Fruit fly (Drosophila melanogaster) whole organism, pupa: ENCODE results near the gene CG10165.

Source experiments
- CG10348 ChIP-seq: fragments of 200-800 bp; sonication (Bioruptor generic); IDR thresholded peaks from 2 replicates; pipeline ENCODE4 v1.3.6; 2022; ENCODE audit warnings: missing biosample characterization, missing genetic modification characterization
- CG12605 ChIP-seq: fragments of 200-800 bp; sonication (Bioruptor generic); IDR thresholded peaks from 2 replicates; pipeline ENCODE4 v1.3.6; 2022; ENCODE audit warnings: missing biosample characterization, missing genetic modification characterization
- CG13204 ChIP-seq: fragments of 200-800 bp; sonication (Bioruptor generic); optimal IDR thresholded peaks from 2 replicates; lab custom pipeline; 2018; ENCODE audit warnings: missing biosample characterization, mild to moderate bottlenecking, missing genetic modification characterization, moderate library complexity
- CG14655 ChIP-seq: fragments of 200-800 bp; sonication (Bioruptor generic); optimal IDR thresholded peaks from 3 replicates; lab custom pipeline; 2017; ENCODE audit warnings: mild to moderate bottlenecking, missing biosample characterization, missing genetic modification reagents, missing genetic modification characterization
- CG15710 ChIP-seq: fragments of 200-800 bp; sonication (Bioruptor generic); optimal IDR thresholded peaks from 2 replicates; lab custom pipeline; 2018; ENCODE audit warnings: missing biosample characterization, mild to moderate bottlenecking, missing genetic modification characterization, moderate library complexity
- CG17806 ChIP-seq: fragments of 200-800 bp; sonication (Bioruptor generic); optimal IDR thresholded peaks from 2 replicates; lab custom pipeline; 2018; ENCODE audit warnings: missing biosample characterization, mild to moderate bottlenecking, missing genetic modification characterization, moderate library complexity
- CG32121 ChIP-seq: fragments of 200-800 bp; sonication (Bioruptor generic); IDR thresholded peaks from 2 replicates; pipeline ENCODE4 v1.3.6; 2022; ENCODE audit warnings: missing biosample characterization, missing genetic modification characterization
- CG34367 ChIP-seq: fragments of 200-800 bp; sonication (Bioruptor generic); optimal IDR thresholded peaks from 2 replicates; lab custom pipeline; 2018; ENCODE audit warnings: missing biosample characterization, mild to moderate bottlenecking, missing genetic modification characterization
- CG4496 ChIP-seq: fragments of 200-800 bp; sonication (Bioruptor generic); IDR thresholded peaks from 3 replicates; pipeline ENCODE4 v1.3.6; 2022; ENCODE audit warnings: missing biosample characterization, missing genetic modification characterization
- CG8159 ChIP-seq: fragments of 200-800 bp; sonication (Bioruptor generic); optimal IDR thresholded peaks from 3 replicates; lab custom pipeline; 2018; ENCODE audit warnings: missing biosample characterization, mild to moderate bottlenecking, missing genetic modification characterization, moderate library complexity
- CG8301 ChIP-seq: fragments of 200-800 bp; sonication (Bioruptor generic); optimal IDR thresholded peaks from 2 replicates; lab custom pipeline; 2018; ENCODE audit warnings: missing biosample characterization, mild to moderate bottlenecking, missing genetic modification characterization
- CG9948 ChIP-seq: fragments of 200-800 bp; sonication (Bioruptor generic); optimal IDR thresholded peaks from 2 replicates; lab custom pipeline; 2018; ENCODE audit warnings: missing biosample characterization, mild to moderate bottlenecking, missing genetic modification characterization, moderate library complexity
- D1 ChIP-seq: fragments of 200-800 bp; sonication (Bioruptor generic); optimal IDR thresholded peaks from 2 replicates; lab custom pipeline; 2018; ENCODE audit warnings: missing biosample characterization, mild to moderate bottlenecking, missing genetic modification characterization, moderate library complexity
- EcR ChIP-seq: fragments of 200-800 bp; sonication (Bioruptor generic); optimal IDR thresholded peaks from 3 replicates; lab custom pipeline; 2019; ENCODE audit warnings: missing biosample characterization, missing genetic modification characterization, mild to moderate bottlenecking, moderate library complexity, missing genetic modification reagents
- Ets98B ChIP-seq: fragments of 200-800 bp; sonication (Bioruptor generic); IDR thresholded peaks from 2 replicates; pipeline ENCODE4 v1.3.6; 2022; ENCODE audit warnings: missing biosample characterization, missing genetic modification characterization
- Pif1A ChIP-seq: fragments of 200-800 bp; sonication (Bioruptor generic); optimal IDR thresholded peaks from 3 replicates; lab custom pipeline; 2016; ENCODE audit warnings: missing biosample characterization, missing genetic modification characterization
- Pif1B ChIP-seq: fragments of 200-800 bp; sonication (Bioruptor generic); optimal IDR thresholded peaks from 3 replicates; lab custom pipeline; 2016; ENCODE audit warnings: missing biosample characterization, missing genetic modification characterization
- Snoo ChIP-seq: fragments of 200-800 bp; sonication (Bioruptor generic); optimal IDR thresholded peaks from 3 replicates; lab custom pipeline; 2017; ENCODE audit warnings: missing biosample characterization, mild to moderate bottlenecking, missing genetic modification characterization, inconsistent platforms
- fd96Ca ChIP-seq: fragments of 200-800 bp; sonication (Bioruptor generic); IDR thresholded peaks from 3 replicates; pipeline ENCODE4 v1.3.6; 2022; ENCODE audit warnings: missing biosample characterization, missing genetic modification characterization
- gl ChIP-seq: fragments of 200-800 bp; sonication (Bioruptor generic); optimal IDR thresholded peaks from 2 replicates; lab custom pipeline; 2018; ENCODE audit warnings: missing biosample characterization, mild to moderate bottlenecking, missing genetic modification characterization
- rn ChIP-seq: fragments of 200-800 bp; sonication (Bioruptor generic); IDR thresholded peaks from 2 replicates; pipeline ENCODE4 v1.3.6; 2022; ENCODE audit warnings: missing biosample characterization, missing genetic modification characterization

CG10165 gene

DNA sequence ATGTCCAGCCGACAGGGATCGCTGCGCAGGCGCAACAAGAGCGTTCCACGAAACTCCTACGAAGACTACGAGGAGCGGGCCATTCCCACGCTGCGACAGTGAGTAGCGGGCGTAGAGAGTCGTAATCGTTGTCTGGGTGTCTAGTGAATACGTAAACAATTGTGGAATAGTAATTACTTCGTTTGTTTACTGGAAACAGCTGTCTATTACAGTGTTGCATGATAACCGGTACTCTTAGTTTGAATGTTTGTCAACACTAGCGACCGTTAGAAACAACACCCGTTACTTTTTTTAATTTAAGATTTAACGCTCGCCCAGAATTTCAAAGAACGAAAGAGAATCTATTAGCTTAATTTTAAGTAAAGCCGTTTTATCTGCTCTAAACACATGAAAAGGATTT is at the start of gene CG10165:
CG10165 (minus strand) TSS at position 214 of the 400 bp plus-strand sequence.
- TF ChIP-seq CG8159 (tag; lab: Kevin White, UChicago) (no peak), CG10348 (GFP tag; lab: Robert Waterston, UW) (no peak), gl (tag; lab: Kevin White, UChicago) (no peak), Pif1B (GFP tag; lab: Kevin White, UChicago) (no peak), CG4496 (no peak), CG13204 (no peak), CG12605 (GFP tag; lab: Robert Waterston, UW) (no peak), Ets98B (GFP tag; lab: Robert Waterston, UW) (no peak), CG17806 (tag; lab: Kevin White, UChicago) (no peak), rn (no peak), Pif1A (GFP tag; lab: Kevin White, UChicago) (no peak), CG34367 (tag; lab: Kevin White, UChicago) (no peak), CG9948 (tag; lab: Kevin White, UChicago) (no peak), Snoo (tag; lab: Kevin White, UChicago) (no peak), CG32121 (GFP tag; lab: Robert Waterston, UW) (no peak), CG14655 (GFP tag; lab: Kevin White, UChicago) (no peak), EcR (no peak), CG8301 (tag; lab: Kevin White, UChicago) (no peak), fd96Ca (no peak)

DNA sequence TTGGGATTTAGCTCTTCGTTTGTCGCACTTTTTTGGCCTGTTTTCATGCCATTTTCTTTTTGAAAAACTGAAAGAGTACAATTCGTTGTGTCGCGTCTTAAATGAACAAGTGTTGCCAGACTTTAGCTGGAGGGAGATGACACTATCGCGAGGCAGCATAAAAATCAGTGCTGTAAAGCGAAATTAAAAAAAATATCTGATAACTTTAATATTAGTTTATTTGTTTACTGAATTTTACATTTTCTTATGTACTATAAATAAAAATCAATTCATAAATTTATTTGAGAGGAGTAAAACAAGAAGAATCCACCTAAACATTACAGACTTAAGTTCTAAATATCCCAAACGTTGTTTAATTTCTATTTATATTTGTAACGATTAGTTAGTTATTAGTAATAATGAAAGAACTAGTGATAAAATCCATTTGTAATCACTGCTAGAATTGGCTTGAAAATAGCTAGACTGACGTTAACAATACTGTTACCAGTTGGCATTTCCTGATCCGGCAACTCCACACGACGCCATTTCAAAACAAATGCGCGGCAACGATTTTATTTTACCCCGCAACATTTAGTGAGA is 47.2 kb upstream of the CG10165 start, which contains the start of the genes spi and msb1l:
spi (minus strand) TSS at position 129 of the 579 bp plus-strand sequence.
msb1l (plus strand) TSS at position 515 of the 579 bp plus-strand sequence.
- TF ChIP-seq Pif1A (GFP tag; lab: Kevin White, UChicago) (no peak), CG15710 (tag; lab: Kevin White, UChicago) (peak; percentile 41), CG8159 (tag; lab: Kevin White, UChicago) (peak; percentile 5)
- TF ChIP-seq, all 21 proteins: peak for 2

DNA sequence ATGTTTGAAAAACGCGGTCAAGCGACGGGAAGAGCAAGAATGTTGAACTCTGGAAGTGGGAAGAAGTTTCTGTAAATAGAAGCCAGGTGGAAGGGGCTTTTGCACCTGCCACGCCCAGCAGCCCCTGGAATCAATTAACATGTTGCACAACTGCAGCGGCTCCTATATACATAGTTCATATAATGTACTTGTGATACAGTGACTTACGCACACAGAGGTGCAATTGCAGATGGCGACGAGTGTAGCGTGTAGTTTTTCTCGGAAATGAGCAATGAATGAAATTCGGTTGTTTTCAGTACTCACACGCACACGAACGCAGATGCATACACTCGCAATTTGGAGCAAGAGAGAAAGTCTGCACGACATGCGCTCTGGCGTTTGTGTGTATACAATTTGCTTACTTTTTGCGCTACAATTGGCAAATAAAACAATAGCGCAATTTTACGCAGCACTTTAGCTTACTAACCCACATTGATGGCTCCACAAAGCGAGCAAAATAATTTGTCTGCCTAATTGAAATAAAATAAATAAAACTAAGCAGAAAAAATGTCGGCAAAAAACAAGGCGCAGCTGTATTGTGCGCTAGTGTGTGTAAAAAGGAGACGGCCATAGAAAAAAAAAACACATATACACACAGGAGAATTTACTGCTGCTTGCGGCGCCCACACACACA is 46.3 kb upstream of the CG10165 start:
- TF ChIP-seq gl (tag; lab: Kevin White, UChicago) (no peak), D1 (tag; lab: Kevin White, UChicago) (no peak), CG14655 (GFP tag; lab: Kevin White, UChicago) (no peak), CG9948 (tag; lab: Kevin White, UChicago) (no peak), Pif1B (GFP tag; lab: Kevin White, UChicago) (no peak), CG4496 (no peak), CG8301 (tag; lab: Kevin White, UChicago) (no peak), CG10348 (GFP tag; lab: Robert Waterston, UW) (no peak), Ets98B (GFP tag; lab: Robert Waterston, UW) (peak; percentile 8; the same call in 1 of the 2 replicates), CG13204 (no peak), CG32121 (GFP tag; lab: Robert Waterston, UW) (peak; percentile 12), CG17806 (tag; lab: Kevin White, UChicago) (no peak), CG15710 (tag; lab: Kevin White, UChicago) (no peak), CG12605 (GFP tag; lab: Robert Waterston, UW) (0 out of 2 replicates have a peak, but pooled peaks have one; percentile 18), rn (no peak), EcR (no peak), Snoo (tag; lab: Kevin White, UChicago) (no peak), CG8159 (tag; lab: Kevin White, UChicago) (peak; percentile 6), CG34367 (tag; lab: Kevin White, UChicago) (peak; percentile 15), Pif1A (GFP tag; lab: Kevin White, UChicago) (no peak), fd96Ca (0 out of 3 replicates have a peak, but pooled peaks have one; percentile 19)

DNA sequence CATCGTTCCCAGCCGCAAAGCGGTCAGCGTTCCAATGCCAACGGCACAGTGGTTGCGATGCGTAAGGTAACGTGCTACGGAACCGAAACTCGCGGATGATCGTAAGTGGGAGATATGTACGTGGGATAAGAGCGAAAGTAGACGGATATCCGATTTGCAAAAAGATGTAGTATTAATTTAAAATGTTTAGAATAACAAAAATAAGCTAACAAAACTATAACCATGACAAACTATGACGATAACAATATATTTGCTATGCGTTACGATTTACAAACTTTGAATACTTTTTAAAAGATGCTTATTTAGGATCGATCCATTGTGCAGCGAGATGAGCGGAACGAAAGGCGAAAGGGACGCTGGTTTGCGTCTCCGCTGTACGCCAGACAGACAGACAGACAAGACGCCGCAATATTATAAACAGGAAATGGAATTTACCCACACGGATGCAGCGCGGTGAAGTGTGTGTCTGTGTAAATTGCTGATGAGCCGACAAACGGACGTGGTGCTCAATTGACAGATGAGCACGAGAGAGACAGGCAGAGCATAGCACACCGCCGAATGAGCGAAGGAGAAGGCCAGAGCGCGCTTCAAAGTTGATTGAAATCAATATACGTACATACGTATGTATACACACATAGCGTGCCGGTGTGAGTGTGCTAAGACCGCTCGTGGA is 45.7 kb upstream of the CG10165 start:
- TF ChIP-seq Pif1B (GFP tag; lab: Kevin White, UChicago) (peak; percentile 93), CG13204 (peak; percentile 91), CG10348 (GFP tag; lab: Robert Waterston, UW) (peak; percentile 85), CG12605 (GFP tag; lab: Robert Waterston, UW) (peak; percentile 82), CG4496 (peak; percentile 92), gl (tag; lab: Kevin White, UChicago) (peak; percentile 86), CG14655 (GFP tag; lab: Kevin White, UChicago) (peak; percentile 99), CG9948 (tag; lab: Kevin White, UChicago) (peak; percentile 98), fd96Ca (peak; percentile 95), EcR (peak; percentile 43), CG17806 (tag; lab: Kevin White, UChicago) (peak; percentile 95), CG32121 (GFP tag; lab: Robert Waterston, UW) (peak; percentile 91), Ets98B (GFP tag; lab: Robert Waterston, UW) (peak; percentile 88), CG8159 (tag; lab: Kevin White, UChicago) (peak; percentile 97), D1 (tag; lab: Kevin White, UChicago) (peak; percentile 94), CG15710 (tag; lab: Kevin White, UChicago) (peak; percentile 95), Pif1A (GFP tag; lab: Kevin White, UChicago) (peak; percentile 96), rn (peak; percentile 83), CG34367 (tag; lab: Kevin White, UChicago) (peak; percentile 96), CG8301 (tag; lab: Kevin White, UChicago) (peak; percentile 98), Snoo (tag; lab: Kevin White, UChicago) (peak; percentile 93)
